Worm (Caenorhabditis elegans): ENCODE measurements around the gene pud-3.

- TF ChIP-seq W03F9.2 (tag; optimal IDR thresholded peaks at IDR 0.05) (no peak), dao-5 (tag; optimal IDR thresholded peaks at IDR 0.05) (no peak)
These were observed 16.3 kb upstream of the pud-3 start, which contains the start of gene irld-30 for ce11 chrV:2341285-2341684.
